Worm (Caenorhabditis elegans) whole organism, L3 larva: ENCODE results near the gene R12B2.7.

ENCODE experiments used
- ZK546.5 ChIP-seq: sonication (generic microtip); optimal IDR thresholded peaks from 2 replicates; lab custom pipeline; 2017; ENCODE audit warnings: missing biosample characterization, missing genetic modification characterization
- ceh-82 ChIP-seq: fragments of 150-350 bp; optimal IDR thresholded peaks from 2 replicates; lab custom pipeline; 2014; ENCODE audit warnings: missing biosample characterization, missing genetic modification characterization
- elt-2 ChIP-seq: sonication (generic microtip); optimal IDR thresholded peaks from 2 replicates; lab custom pipeline; 2016; ENCODE audit warnings: missing genetic modification reagents, mild to moderate bottlenecking, missing genetic modification characterization, missing compliant biosample characterization
- lin-39 ChIP-seq: fragments of 150-350 bp; optimal IDR thresholded peaks from 2 replicates; lab custom pipeline; 2018; ENCODE audit warnings: missing biosample characterization, missing genetic modification reagents, missing genetic modification characterization
- nfya-1 ChIP-seq: sonication (generic microtip); optimal IDR thresholded peaks from 2 replicates; lab custom pipeline; 2017; ENCODE audit warnings: missing genetic modification characterization, mild to moderate bottlenecking, missing compliant biosample characterization, antibody characterized with exemption, moderate library complexity; ENCODE audit not compliant: insufficient read depth
- nhr-77 ChIP-seq: fragments of 150-350 bp; optimal IDR thresholded peaks from 2 replicates; lab custom pipeline; 2014; ENCODE audit warnings: missing biosample characterization, missing genetic modification characterization
- tbx-2 ChIP-seq: sonication (generic microtip); optimal IDR thresholded peaks from 2 replicates; lab custom pipeline; 2016; ENCODE audit warnings: mild to moderate bottlenecking, missing genetic modification characterization, missing compliant biosample characterization
- unc-62 ChIP-seq: fragments of 150-350 bp; sonication (generic microtip); optimal IDR thresholded peaks from 4 replicates; lab custom pipeline; 2014; ENCODE audit warnings: missing biosample characterization, missing genetic modification reagents, missing genetic modification characterization
- zag-1 ChIP-seq: fragments of 150-350 bp; optimal IDR thresholded peaks from 2 replicates; lab custom pipeline; 2014; ENCODE audit warnings: missing biosample characterization, missing genetic modification characterization
- ztf-11 ChIP-seq: fragments of 150-350 bp; optimal IDR thresholded peaks from 2 replicates; lab custom pipeline; 2014; ENCODE audit warnings: missing biosample characterization, missing genetic modification characterization

DNA sequence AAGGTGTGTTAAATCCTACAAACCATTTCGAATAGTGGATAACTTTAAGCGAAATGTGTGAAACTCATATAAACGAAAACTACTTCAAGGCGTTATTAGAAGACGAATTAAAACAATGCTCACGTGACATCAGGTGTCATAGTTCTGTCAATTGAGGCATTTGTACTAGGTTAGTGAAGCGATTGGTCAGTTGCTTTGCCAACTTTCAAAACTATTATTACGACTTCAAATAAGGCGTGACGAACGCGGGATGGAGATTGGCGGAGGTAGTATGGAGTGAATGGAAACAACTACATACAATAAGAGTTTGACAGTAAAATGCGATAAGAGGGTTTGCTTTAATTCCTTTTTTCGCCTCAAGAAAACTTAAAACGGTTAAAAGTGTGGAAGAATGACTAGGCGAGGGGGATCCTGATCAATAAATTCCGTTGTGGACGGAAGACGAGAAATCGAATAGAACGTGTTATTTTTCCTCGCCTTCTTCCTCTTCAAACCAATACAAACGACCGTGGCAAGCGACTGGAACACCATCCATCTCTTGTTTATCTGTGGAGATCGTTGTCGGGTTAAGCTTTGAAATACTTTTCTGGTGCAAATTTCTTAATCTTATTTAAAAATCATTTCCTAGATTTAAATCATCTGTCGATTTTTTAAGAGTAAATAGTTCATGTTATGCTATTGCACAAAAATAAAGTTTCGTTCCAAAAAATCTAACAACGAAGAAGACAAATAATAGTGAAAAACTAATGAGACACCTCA, 26.1 kb downstream of the R12B2.7 start:
- TF ChIP-seq ceh-82 (tag; lab: Kevin White, UChicago) (no peak), tbx-2 (tag; lab: Kevin White, UChicago) (no peak), nhr-77 (no peak), ZK546.5 (tag; lab: Kevin White, UChicago) (no peak), ztf-11 (tag; lab: Kevin White, UChicago) (no peak), zag-1 (tag; lab: Kevin White, UChicago) (no peak), unc-62 (GFP tag; lab: Kevin White, UChicago) (no peak), elt-2 (tag; lab: Kevin White, UChicago) (no peak), lin-39 (tag; lab: Kevin White, UChicago) (no peak), nfya-1 (no peak)
